Fruit fly (Drosophila melanogaster) whole organism, embryonic: ENCODE measurements around the gene bol.

ENCODE experiments used
- Adf1 ChIP-seq: fragments of 200-800 bp; sonication (Bioruptor generic); IDR thresholded peaks from 2 replicates; pipeline ENCODE4 v1.3.6; 2022; ENCODE audit warnings: missing biosample characterization, missing genetic modification characterization
- Bgb ChIP-seq: fragments of 200-800 bp; sonication (Bioruptor generic); IDR thresholded peaks from 2 replicates; pipeline ENCODE4 v1.3.6; 2022; ENCODE audit warnings: missing biosample characterization, missing genetic modification characterization; ENCODE audit not compliant: partially characterized antibody
- CG10209 ChIP-seq: fragments of 200-800 bp; sonication (Bioruptor generic); optimal IDR thresholded peaks from 3 replicates; lab custom pipeline; 2017; ENCODE audit warnings: missing biosample characterization, mild to moderate bottlenecking, missing genetic modification characterization, missing genetic modification reagents
- CG10274 ChIP-seq: fragments of 200-800 bp; sonication (Bioruptor generic); optimal IDR thresholded peaks from 3 replicates; lab custom pipeline; 2017; ENCODE audit warnings: missing biosample characterization, mild to moderate bottlenecking, missing genetic modification characterization
- CG11504 ChIP-seq: fragments of 200-800 bp; sonication (Bioruptor generic); optimal IDR thresholded peaks from 3 replicates; lab custom pipeline; 2019; ENCODE audit warnings: missing biosample characterization, mild to moderate bottlenecking, missing genetic modification characterization, moderate library complexity
- CG13424 ChIP-seq: fragments of 200-800 bp; sonication (Bioruptor generic); optimal IDR thresholded peaks from 2 replicates; lab custom pipeline; 2019; ENCODE audit warnings: missing biosample characterization, mild to moderate bottlenecking, missing genetic modification characterization, moderate library complexity
- CG13894 ChIP-seq: fragments of 200-800 bp; sonication (Bioruptor generic); optimal IDR thresholded peaks from 3 replicates; lab custom pipeline; 2018; ENCODE audit warnings: missing biosample characterization, mild to moderate bottlenecking, missing genetic modification characterization, moderate library complexity
- CG15269 ChIP-seq: fragments of 200-800 bp; sonication (Bioruptor generic); optimal IDR thresholded peaks from 2 replicates; lab custom pipeline; 2018; ENCODE audit warnings: missing biosample characterization, mild to moderate bottlenecking, missing genetic modification characterization, moderate library complexity
- CG17385 ChIP-seq: fragments of 200-800 bp; sonication (Bioruptor generic); optimal IDR thresholded peaks from 3 replicates; lab custom pipeline; 2018; ENCODE audit warnings: missing biosample characterization, mild to moderate bottlenecking, missing genetic modification characterization
- CG1832 ChIP-seq: fragments of 200-800 bp; sonication (Bioruptor generic); optimal IDR thresholded peaks from 2 replicates; lab custom pipeline; 2017; ENCODE audit warnings: missing biosample characterization, mild to moderate bottlenecking, missing genetic modification characterization, inconsistent platforms
- CG18764 ChIP-seq: fragments of 200-800 bp; sonication (Bioruptor generic); optimal IDR thresholded peaks from 3 replicates; lab custom pipeline; 2016; ENCODE audit warnings: missing biosample characterization, missing genetic modification characterization
- CG30403 ChIP-seq: fragments of 200-800 bp; sonication (Bioruptor generic); optimal IDR thresholded peaks from 3 replicates; lab custom pipeline; 2016; ENCODE audit warnings: missing biosample characterization, missing genetic modification characterization
- CG32772 ChIP-seq: fragments of 200-800 bp; sonication (Bioruptor generic); IDR thresholded peaks from 2 replicates; pipeline ENCODE4 v1.3.6; 2022; ENCODE audit warnings: missing biosample characterization, missing genetic modification characterization
- CG3995 ChIP-seq: fragments of 200-800 bp; sonication (Bioruptor generic); optimal IDR thresholded peaks from 3 replicates; lab custom pipeline; 2016; ENCODE audit warnings: missing biosample characterization, missing genetic modification characterization
- CG4328 ChIP-seq: fragments of 200-800 bp; sonication (Bioruptor generic); optimal IDR thresholded peaks from 3 replicates; lab custom pipeline; 2017; ENCODE audit warnings: missing biosample characterization, missing genetic modification reagents, missing genetic modification characterization
- CG43689 ChIP-seq: fragments of 200-800 bp; sonication (Bioruptor generic); IDR thresholded peaks from 2 replicates; pipeline ENCODE4 v1.3.6; 2022; ENCODE audit warnings: missing biosample characterization, missing genetic modification characterization
- CG6654 ChIP-seq: fragments of 200-800 bp; sonication (Bioruptor generic); optimal IDR thresholded peaks from 2 replicates; lab custom pipeline; 2017; ENCODE audit warnings: missing biosample characterization, mild to moderate bottlenecking, missing genetic modification characterization
- CG7556 ChIP-seq: fragments of 200-800 bp; sonication (Bioruptor generic); optimal IDR thresholded peaks from 2 replicates; lab custom pipeline; 2017; ENCODE audit warnings: missing biosample characterization, mild to moderate bottlenecking, missing genetic modification characterization
- CG9609 ChIP-seq: fragments of 200-800 bp; sonication (Bioruptor generic); optimal IDR thresholded peaks from 3 replicates; lab custom pipeline; 2016; ENCODE audit warnings: missing biosample characterization, missing genetic modification characterization
- CTCF ChIP-seq: fragments of 200-800 bp; sonication (Bioruptor generic); optimal IDR thresholded peaks from 2 replicates; lab custom pipeline; 2017; ENCODE audit warnings: missing biosample characterization, mild to moderate bottlenecking, missing genetic modification characterization, moderate library complexity
- Chrac-16 ChIP-seq: fragments of 200-800 bp; sonication (Bioruptor generic); optimal IDR thresholded peaks from 3 replicates; lab custom pipeline; 2016; ENCODE audit warnings: missing biosample characterization, missing genetic modification characterization
- Deaf1 ChIP-seq: fragments of 200-800 bp; optimal IDR thresholded peaks from 3 replicates; lab custom pipeline; 2019; ENCODE audit warnings: missing biosample characterization, mild to moderate bottlenecking, missing genetic modification characterization, moderate library complexity
- GATAe ChIP-seq: fragments of 200-800 bp; sonication (Bioruptor generic); conservative IDR thresholded peaks from 2 replicates; pipeline ENCODE4 v1.3.6; 2022; ENCODE audit warnings: missing biosample characterization, missing genetic modification characterization
- Hmr ChIP-seq: fragments of 200-800 bp; sonication (Bioruptor generic); optimal IDR thresholded peaks from 3 replicates; lab custom pipeline; 2017; ENCODE audit warnings: mild to moderate bottlenecking, missing biosample characterization, missing genetic modification reagents, missing genetic modification characterization
- Hr3 ChIP-seq: fragments of 200-800 bp; sonication (Bioruptor generic); optimal IDR thresholded peaks from 3 replicates; lab custom pipeline; 2016; ENCODE audit warnings: missing biosample characterization, missing genetic modification characterization
- Kr ChIP-seq: fragments of 200-800 bp; sonication (Bioruptor generic); optimal IDR thresholded peaks from 2 replicates; lab custom pipeline; 2017; ENCODE audit warnings: missing biosample characterization, mild to moderate bottlenecking, missing genetic modification characterization
- Nf-YA ChIP-seq: fragments of 200-800 bp; sonication (Bioruptor generic); IDR thresholded peaks from 2 replicates; pipeline ENCODE4 v1.3.6; 2022; ENCODE audit warnings: missing biosample characterization, missing genetic modification characterization
- Oaz ChIP-seq: fragments of 200-800 bp; sonication (Bioruptor generic); IDR thresholded peaks from 2 replicates; pipeline ENCODE4 v1.3.6; 2022; ENCODE audit warnings: missing biosample characterization, missing genetic modification characterization
- Sox102F ChIP-seq: fragments of 200-800 bp; sonication (Bioruptor generic); optimal IDR thresholded peaks from 2 replicates; lab custom pipeline; 2018; ENCODE audit warnings: missing biosample characterization, mild to moderate bottlenecking, missing genetic modification characterization, moderate library complexity
- Taf1 ChIP-seq: fragments of 200-800 bp; sonication (Bioruptor generic); IDR thresholded peaks from 2 replicates; pipeline ENCODE4 v1.3.6; 2022; ENCODE audit warnings: missing biosample characterization, missing genetic modification characterization
- abd-A ChIP-seq: fragments of 200-800 bp; sonication (Bioruptor generic); optimal IDR thresholded peaks from 3 replicates; lab custom pipeline; 2019; ENCODE audit warnings: missing biosample characterization, mild to moderate bottlenecking, missing genetic modification characterization, moderate library complexity
- az2 ChIP-seq: fragments of 200-800 bp; sonication (Bioruptor generic); optimal IDR thresholded peaks from 3 replicates; lab custom pipeline; 2016; ENCODE audit warnings: missing biosample characterization, missing genetic modification characterization
- bcd ChIP-seq: fragments of 200-800 bp; sonication (Bioruptor generic); optimal IDR thresholded peaks from 2 replicates; lab custom pipeline; 2017; ENCODE audit warnings: missing biosample characterization, mild to moderate bottlenecking, missing genetic modification characterization
- cg ChIP-seq: fragments of 200-800 bp; sonication (Bioruptor generic); optimal IDR thresholded peaks from 3 replicates; lab custom pipeline; 2019; ENCODE audit warnings: missing biosample characterization, mild to moderate bottlenecking, missing genetic modification characterization, moderate library complexity
- cwo ChIP-seq: fragments of 200-800 bp; sonication (Bioruptor generic); optimal IDR thresholded peaks from 3 replicates; lab custom pipeline; 2017; ENCODE audit warnings: missing biosample characterization, missing genetic modification characterization, mild to moderate bottlenecking, moderate library complexity, missing genetic modification reagents
- eve ChIP-seq, 2 experiments: fragments of >200 bp; optimal IDR thresholded peaks; 2 replicates each; lab custom pipeline; 2017; ENCODE audit warnings: missing biosample characterization in 2 of 2, missing genetic modification characterization in 2 of 2
- fd64A ChIP-seq: fragments of 200-800 bp; sonication (Bioruptor generic); optimal IDR thresholded peaks from 3 replicates; lab custom pipeline; 2018; ENCODE audit warnings: missing biosample characterization, mild to moderate bottlenecking, missing genetic modification characterization
- gem ChIP-seq: fragments of 200-800 bp; sonication (Bioruptor generic); optimal IDR thresholded peaks from 2 replicates; lab custom pipeline; 2019; ENCODE audit warnings: missing biosample characterization, mild to moderate bottlenecking, missing genetic modification characterization, moderate library complexity
- grn ChIP-seq: fragments of 200-800 bp; sonication (Bioruptor generic); optimal IDR thresholded peaks from 3 replicates; lab custom pipeline; 2017; ENCODE audit warnings: missing biosample characterization, missing genetic modification characterization
- hbn ChIP-seq: fragments of 200-800 bp; sonication (Bioruptor generic); IDR thresholded peaks from 2 replicates; pipeline ENCODE4 v1.3.6; 2022; ENCODE audit warnings: missing biosample characterization, missing genetic modification characterization; ENCODE audit not compliant: partially characterized antibody
- nom ChIP-seq: fragments of 200-800 bp; sonication (Bioruptor generic); optimal IDR thresholded peaks from 2 replicates; lab custom pipeline; 2017; ENCODE audit warnings: missing biosample characterization, missing genetic modification characterization, mild to moderate bottlenecking, moderate library complexity, missing genetic modification reagents
- pan ChIP-seq, 4 experiments: fragments of >200 bp in 3 of 4; fragments of 200-800 bp in 1 of 4; sonication (Bioruptor generic) in 1 of 4; optimal IDR thresholded peaks in 3 of 4; IDR thresholded peaks in 1 of 4; 2 replicates each; pipeline versions ENCODE4 v1.3.6 to Lab custom; 2017 to 2022; ENCODE audit warnings: missing biosample characterization in 2 of 4, missing genetic modification characterization in 2 of 4, mixed read lengths in 1 of 4
- pita ChIP-seq: fragments of 200-800 bp; sonication (Bioruptor generic); optimal IDR thresholded peaks from 2 replicates; lab custom pipeline; 2017; ENCODE audit warnings: missing biosample characterization, mild to moderate bottlenecking, missing genetic modification characterization
- row ChIP-seq: fragments of 200-800 bp; sonication (Bioruptor generic); IDR thresholded peaks from 3 replicates; pipeline ENCODE4 v1.3.6; 2022; ENCODE audit warnings: missing biosample characterization, missing genetic modification characterization
- slbo ChIP-seq: fragments of 200-800 bp; sonication (Bioruptor generic); IDR thresholded peaks from 2 replicates; pipeline ENCODE4 v1.3.6; 2022; ENCODE audit warnings: missing biosample characterization, missing genetic modification characterization
- sr ChIP-seq: fragments of 200-800 bp; sonication (Bioruptor generic); IDR thresholded peaks from 3 replicates; pipeline ENCODE4 v1.3.6; 2022; ENCODE audit warnings: missing biosample characterization, missing genetic modification characterization
- stc ChIP-seq: fragments of 200-800 bp; sonication (Bioruptor generic); IDR thresholded peaks from 2 replicates; pipeline ENCODE4 v1.3.6; 2022; ENCODE audit warnings: missing biosample characterization, missing genetic modification characterization
- sug ChIP-seq: fragments of 200-800 bp; optimal IDR thresholded peaks from 2 replicates; lab custom pipeline; 2019; ENCODE audit warnings: missing biosample characterization, mild to moderate bottlenecking, missing genetic modification characterization, moderate library complexity
- tap ChIP-seq: fragments of 200-800 bp; optimal IDR thresholded peaks from 3 replicates; lab custom pipeline; 2019; ENCODE audit warnings: missing biosample characterization, mild to moderate bottlenecking, missing genetic modification characterization, moderate library complexity
- tx ChIP-seq: fragments of 200-800 bp; sonication (Bioruptor generic); optimal IDR thresholded peaks from 2 replicates; lab custom pipeline; 2016; ENCODE audit warnings: missing biosample characterization, missing genetic modification characterization
- yki ChIP-seq: fragments of >200 bp; optimal IDR thresholded peaks from 3 replicates; lab custom pipeline; 2018

Gene bol

DNA sequence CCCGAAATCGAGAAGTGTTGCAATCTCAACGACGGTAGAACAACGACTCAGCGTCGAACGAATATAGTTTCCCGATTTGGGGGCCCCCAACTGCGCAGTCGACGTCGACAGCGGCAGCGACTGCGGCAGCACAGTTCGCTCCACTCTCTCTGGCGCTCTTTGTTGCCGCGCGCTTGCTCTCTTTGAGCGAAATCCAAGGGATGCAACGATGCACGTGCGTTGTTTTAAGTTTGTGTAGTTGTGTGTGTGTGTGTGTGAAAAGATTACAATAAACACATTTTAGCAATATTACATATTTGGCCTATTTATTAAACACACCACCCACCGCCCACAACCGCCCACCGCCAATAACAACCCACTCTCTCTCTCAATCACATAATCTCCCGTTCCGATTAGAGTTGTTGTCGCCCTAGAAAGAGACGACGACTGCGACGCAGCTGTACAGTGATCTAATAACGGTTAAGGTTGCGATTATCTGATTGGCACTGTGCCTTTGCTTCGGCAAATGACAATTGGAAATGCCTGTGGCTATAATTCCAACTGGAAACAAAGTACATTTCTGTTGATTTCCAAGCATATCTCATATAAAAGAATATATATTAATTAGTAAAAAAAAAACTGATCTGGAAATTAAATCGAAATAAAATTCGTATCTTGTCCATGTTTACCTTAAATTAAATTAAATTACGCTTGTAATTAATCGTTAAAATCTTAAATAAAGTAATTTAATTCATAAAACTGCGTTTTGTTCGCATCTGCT is 8.8 kb downstream of the bol start (continued):
- TF ChIP-seq az2 (GFP tag; lab: Kevin White, UChicago): peak; percentile 1
- peak; percentile 24 for TF ChIP-seq cwo (GFP tag; lab: Kevin White, UChicago)
- 0 out of 3 replicates have a peak, but pooled peaks have one; percentile 20 for TF ChIP-seq row (GFP tag; lab: Robert Waterston, UW)
- TF ChIP-seq hbn (GFP tag; lab: Robert Waterston, UW): peak; percentile 31; the same call in 1 of the 2 replicates
- no peak for TF ChIP-seq pan (optimal IDR thresholded peaks at IDR 0.05; lab: Kevin White, UChicago)
- no peak for TF ChIP-seq pan (GFP tag; optimal IDR thresholded peaks at IDR 0.05 in 1 of 2, IDR thresholded peaks at IDR 0.05 in 1 of 2)
- TF ChIP-seq CG43689 (GFP tag; lab: Robert Waterston, UW): no peak
- peak; percentile 21 for TF ChIP-seq CG13424 (tag; lab: Kevin White, UChicago)
- TF ChIP-seq CG3995 (GFP tag; lab: Kevin White, UChicago): peak; percentile 27
- TF ChIP-seq Deaf1 (tag; lab: Kevin White, UChicago): peak; percentile 84
- peak; percentile 36 for TF ChIP-seq Sox102F (GFP tag; lab: Kevin White, UChicago)
- TF ChIP-seq sr (GFP tag; lab: Robert Waterston, UW): 0 out of 3 replicates have a peak, but pooled peaks have one; percentile 11
- TF ChIP-seq eve (GFP tag; optimal IDR thresholded peaks at IDR 0.05; lab: Kevin White, UChicago): peak in 1 of 2 experiments; percentile 73
- peak; percentile 33 for TF ChIP-seq CG11504 (tag; lab: Kevin White, UChicago)
- peak; percentile 39; the same call in 1 of the 2 replicates for TF ChIP-seq GATAe (GFP tag; lab: Robert Waterston, UW)
- TF ChIP-seq fd64A: peak; percentile 12
- peak; percentile 87 for TF ChIP-seq yki
- TF ChIP-seq grn (GFP tag; lab: Kevin White, UChicago): peak; percentile 75
- TF ChIP-seq Hmr (GFP tag; lab: Kevin White, UChicago): peak; percentile 30
- peak; percentile 39 for TF ChIP-seq CG10209 (GFP tag; lab: Kevin White, UChicago)
- peak; percentile 5 for TF ChIP-seq CG17385 (GFP tag; lab: Kevin White, UChicago)
- peak; percentile 27 for TF ChIP-seq CG15269 (tag; lab: Kevin White, UChicago)
- peak; percentile 43 for TF ChIP-seq cg (GFP tag; lab: Kevin White, UChicago)
- no peak for TF ChIP-seq CG4328 (GFP tag; lab: Kevin White, UChicago)
- TF ChIP-seq slbo: peak; percentile 26; the same call in 1 of the 2 replicates
- TF ChIP-seq abd-A (tag; lab: Kevin White, UChicago): peak; percentile 33
- TF ChIP-seq CG7556: peak; percentile 70
- TF ChIP-seq nom (GFP tag; lab: Kevin White, UChicago): no peak
- peak; percentile 49 for TF ChIP-seq CG30403 (GFP tag; lab: Kevin White, UChicago)
- TF ChIP-seq bcd: peak; percentile 12
- TF ChIP-seq gem: peak; percentile 51
- peak; percentile 19 for TF ChIP-seq CG1832 (GFP tag; lab: Kevin White, UChicago)
- TF ChIP-seq sug (tag; lab: Kevin White, UChicago): peak; percentile 95
- TF ChIP-seq Adf1: peak; percentile 98
- no peak for TF ChIP-seq tx (GFP tag; lab: Kevin White, UChicago)
- no peak for TF ChIP-seq Taf1
- TF ChIP-seq, all 482 proteins: peak for 94

DNA sequence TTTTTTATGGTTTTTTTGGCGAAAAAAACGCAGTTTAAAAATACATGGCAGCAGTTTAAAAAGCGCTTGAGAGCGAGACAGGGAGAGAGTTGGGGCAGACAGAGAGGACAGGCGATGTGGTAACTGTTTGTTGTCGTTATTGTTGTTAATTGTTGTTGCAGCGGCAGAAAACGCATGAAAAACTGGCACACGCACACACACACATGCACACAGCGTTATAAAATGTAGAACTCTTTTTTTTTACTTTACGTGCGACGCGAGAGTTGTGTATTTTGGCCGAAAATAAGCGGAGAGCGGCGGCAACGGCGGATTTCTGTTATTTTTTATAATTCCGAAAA is 9.3 kb downstream of the bol start:
- TF ChIP-seq CG6654 (no peak), CG18764 (no peak), tap (no peak), Chrac-16 (GFP tag; lab: Kevin White, UChicago) (no peak), Bgb (GFP tag; lab: Robert Waterston, UW) (peak; percentile 36; the same call in 1 of the 2 replicates), Oaz (GFP tag; lab: Robert Waterston, UW) (no peak), pita (GFP tag; lab: Kevin White, UChicago) (no peak), CTCF (peak; percentile 13), CG13894 (tag; lab: Kevin White, UChicago) (no peak), CG9609 (GFP tag; lab: Kevin White, UChicago) (no peak), Kr (GFP tag; lab: Kevin White, UChicago) (no peak), stc (no peak), Nf-YA (GFP tag; lab: Robert Waterston, UW) (no peak), Hr3 (GFP tag; lab: Kevin White, UChicago) (no peak), CG32772 (GFP tag; lab: Robert Waterston, UW) (no peak), CG10274 (GFP tag; lab: Kevin White, UChicago) (no peak)
